Worm (Caenorhabditis elegans) whole organism, dauer: Measurements from ENCODE around the gene sra-6.

Source experiments
- unc-62 ChIP-seq: sonication (generic microtip); optimal IDR thresholded peaks from 2 replicates; lab custom pipeline; 2017; ENCODE audit warnings: missing biosample characterization, missing genetic modification reagents, missing genetic modification characterization

sra-6 gene

DNA sequence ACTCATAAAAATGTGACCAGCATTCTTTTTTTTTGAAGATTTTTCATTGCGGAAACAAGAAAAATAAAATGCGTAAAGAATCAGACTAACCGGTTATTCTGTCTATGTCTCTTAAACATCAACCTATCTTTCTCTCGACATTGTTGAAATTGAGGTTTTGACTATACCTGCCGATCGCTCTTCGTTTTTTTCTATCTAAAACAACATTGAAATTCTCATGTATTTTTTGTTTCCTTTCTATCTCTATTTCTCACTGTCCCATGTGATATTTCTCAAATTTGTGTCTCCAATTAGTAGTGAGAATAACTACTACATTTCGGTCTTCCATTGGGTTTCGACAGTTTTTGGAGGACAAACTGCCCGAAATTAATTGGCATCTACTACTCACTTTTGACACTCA lies 10.3 kb upstream of the sra-6 start:
- no peak for TF ChIP-seq unc-62 (GFP tag; lab: Kevin White, UChicago)

DNA sequence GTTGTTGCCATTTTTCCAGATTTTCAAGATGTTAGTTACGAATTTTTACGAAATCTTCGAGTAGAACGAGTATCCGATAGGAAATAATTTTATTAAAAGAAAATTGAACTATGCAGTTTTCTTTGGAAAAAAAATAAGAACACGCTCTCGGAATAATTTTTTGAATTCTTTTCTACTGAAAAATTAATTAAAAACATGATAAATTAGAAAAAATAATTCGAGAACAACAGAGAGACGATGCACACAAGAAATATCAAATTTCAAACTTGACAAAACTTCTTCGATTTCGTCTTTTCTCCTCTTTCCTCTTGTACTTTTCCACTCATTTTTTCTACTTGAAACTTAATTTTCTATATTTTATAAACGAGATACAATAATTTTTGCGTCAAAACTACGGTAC lies 9.3 kb upstream of the sra-6 start, which contains the start of gene F35H8.4:
Gene F35H8.4, minus strand, starts transcription at position 101 of the 400 bp plus-strand sequence.
- TF ChIP-seq unc-62 (GFP tag; lab: Kevin White, UChicago), result no peak

DNA sequence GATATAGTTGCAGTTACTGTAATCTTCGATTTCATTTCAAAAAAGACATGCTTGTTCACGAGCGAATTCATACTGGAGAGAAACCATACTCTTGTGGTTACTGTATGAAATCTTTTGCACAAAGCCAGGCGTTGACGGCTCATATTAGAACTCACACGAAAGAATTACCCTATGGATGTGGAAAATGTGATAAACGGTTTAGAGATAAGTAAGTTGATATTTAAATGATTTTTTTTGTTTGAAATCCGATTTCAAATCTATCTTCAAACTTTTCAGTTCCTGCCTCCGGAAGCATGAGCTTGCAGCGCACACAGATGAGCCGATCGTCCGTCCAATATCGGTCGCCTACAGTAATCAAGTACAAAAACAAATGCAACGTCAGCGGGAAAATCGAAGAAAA lies 8.3 kb upstream of the sra-6 start:
- no peak for TF ChIP-seq unc-62 (GFP tag; lab: Kevin White, UChicago)

DNA sequence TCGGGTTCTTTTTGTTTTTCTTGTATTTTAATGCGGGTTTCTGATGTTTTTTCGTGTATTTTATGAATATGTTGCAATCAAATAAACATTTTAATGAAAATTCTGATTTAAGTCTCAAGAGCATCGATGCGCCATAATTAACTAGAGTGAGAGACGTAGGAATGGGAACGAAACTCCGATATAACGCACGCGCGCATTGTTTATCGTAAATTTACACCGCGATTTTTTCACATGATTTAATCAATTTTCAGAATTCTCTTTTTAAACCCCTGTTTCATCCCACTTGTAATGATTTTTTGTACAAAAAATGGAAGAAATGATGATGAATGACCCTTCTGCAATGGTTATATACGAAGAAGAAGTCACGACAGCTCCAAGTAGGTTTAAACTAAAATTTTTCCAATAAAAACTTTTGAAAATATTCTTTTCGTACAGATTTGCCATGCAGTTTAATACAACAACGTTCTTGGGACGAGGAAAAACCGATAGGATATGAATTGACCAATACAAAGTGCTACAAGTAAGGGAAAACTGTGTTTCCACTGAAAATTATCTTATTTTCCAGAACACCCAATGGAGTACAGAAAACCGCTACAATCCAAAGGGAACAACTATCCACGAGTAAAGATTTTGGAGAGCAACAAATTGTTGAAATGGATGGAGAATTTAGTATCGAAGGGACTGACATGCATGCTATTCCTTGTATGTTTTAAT lies 7.0 kb upstream of the sra-6 start, which contains the start of gene zfp-2:
Gene zfp-2, plus strand, starts transcription at position 214 of the 714 bp plus-strand sequence.
- no peak for TF ChIP-seq unc-62 (GFP tag; lab: Kevin White, UChicago)

DNA sequence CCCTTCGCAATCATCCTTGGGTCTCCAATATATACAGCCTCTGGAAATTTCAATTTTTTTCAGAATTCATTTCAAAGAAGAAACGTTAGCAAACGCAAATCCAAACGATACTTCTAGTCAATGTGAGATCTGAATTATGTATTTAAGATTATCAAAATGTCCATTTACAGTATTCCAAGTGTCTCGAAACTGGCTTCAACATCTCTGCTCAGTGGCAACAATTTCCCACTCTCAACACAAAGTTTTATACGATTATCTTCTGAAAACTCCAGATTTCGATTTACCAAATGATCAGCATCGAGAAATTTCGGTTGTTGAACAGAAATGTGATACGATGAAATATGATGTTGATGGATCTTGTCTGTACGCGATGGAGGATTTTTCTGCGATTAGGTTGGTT lies 6.0 kb upstream of the sra-6 start:
- TF ChIP-seq unc-62 (GFP tag; lab: Kevin White, UChicago), result no peak

DNA sequence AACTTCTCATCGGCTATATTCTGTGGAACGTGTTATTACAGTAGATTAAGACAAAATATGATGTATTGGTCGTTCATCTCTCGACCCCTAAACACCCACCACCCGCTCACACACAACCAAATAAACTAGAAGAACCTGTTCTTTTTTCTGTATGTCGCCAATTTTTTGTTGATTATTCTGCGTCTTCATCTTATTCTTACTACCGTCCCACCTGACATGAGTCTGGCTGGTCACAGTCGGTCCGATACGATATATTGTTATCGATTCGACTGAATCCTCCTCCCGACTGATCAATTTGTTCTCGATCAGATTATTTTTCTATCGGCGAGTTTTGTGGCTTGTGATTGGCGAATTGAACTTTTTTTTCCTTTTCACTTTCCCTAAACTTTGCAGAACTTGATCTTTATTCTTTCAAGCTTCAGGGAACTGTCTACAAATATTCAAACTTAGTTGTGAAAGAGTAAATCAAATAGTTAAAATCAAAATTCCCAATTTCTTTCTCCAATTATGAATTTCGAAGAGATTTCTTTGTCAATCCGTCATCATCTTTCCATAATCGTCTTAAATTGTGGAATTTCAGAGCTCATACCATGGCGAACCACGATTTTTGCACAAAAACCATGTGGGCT lies 4.4 kb upstream of the sra-6 start, which contains the start of gene F35H8.2:
Gene F35H8.2, plus strand, starts transcription at position 579 of the 629 bp plus-strand sequence.
- TF ChIP-seq unc-62 (GFP tag; lab: Kevin White, UChicago), result no peak

DNA sequence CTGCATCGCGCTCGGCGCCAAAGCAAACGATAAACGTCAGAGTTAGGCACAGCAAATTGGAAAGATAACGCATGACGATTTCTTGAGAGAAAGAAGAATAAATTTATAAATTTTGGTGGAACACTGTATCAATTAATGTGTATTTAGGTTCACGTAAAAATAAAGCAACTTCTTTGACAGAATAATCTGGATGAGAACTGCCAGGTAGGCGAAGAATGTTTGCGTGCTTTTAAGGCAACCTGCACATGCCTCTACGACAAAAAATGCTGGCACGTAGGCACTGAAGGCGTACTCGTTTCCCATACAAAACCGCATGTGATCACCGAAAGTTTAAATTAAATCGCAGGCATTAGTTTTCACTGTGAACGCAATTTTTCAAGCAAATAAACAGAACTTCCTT lies 2.6 kb upstream of the sra-6 start, which contains the start of gene F35H8.1:
Gene F35H8.1, minus strand, starts transcription at position 101 of the 400 bp plus-strand sequence.
- TF ChIP-seq unc-62 (GFP tag; lab: Kevin White, UChicago), result no peak

DNA sequence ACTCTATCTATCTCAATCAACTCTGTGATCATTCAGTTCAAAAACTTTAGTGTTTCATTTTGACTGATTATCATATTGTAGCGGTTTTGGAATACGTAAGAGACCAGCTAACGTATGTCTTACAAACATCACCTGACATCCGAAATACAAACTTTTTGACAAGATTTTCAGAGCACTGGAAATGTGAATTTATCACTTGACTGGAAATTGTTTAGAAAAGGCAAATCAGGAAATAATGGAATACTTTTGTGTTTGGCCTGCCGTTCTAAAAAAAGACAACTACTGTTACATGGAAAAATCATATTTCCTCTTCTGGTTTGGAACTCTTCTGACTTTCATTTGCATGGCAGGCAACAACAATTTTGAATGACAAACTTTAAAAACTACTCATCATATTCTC lies 918 bp upstream of the sra-6 start, which contains the start of gene F35H8.12:
Gene F35H8.12, plus strand, starts transcription at position 301 of the 400 bp plus-strand sequence.
- no peak for TF ChIP-seq unc-62 (GFP tag; lab: Kevin White, UChicago)

DNA sequence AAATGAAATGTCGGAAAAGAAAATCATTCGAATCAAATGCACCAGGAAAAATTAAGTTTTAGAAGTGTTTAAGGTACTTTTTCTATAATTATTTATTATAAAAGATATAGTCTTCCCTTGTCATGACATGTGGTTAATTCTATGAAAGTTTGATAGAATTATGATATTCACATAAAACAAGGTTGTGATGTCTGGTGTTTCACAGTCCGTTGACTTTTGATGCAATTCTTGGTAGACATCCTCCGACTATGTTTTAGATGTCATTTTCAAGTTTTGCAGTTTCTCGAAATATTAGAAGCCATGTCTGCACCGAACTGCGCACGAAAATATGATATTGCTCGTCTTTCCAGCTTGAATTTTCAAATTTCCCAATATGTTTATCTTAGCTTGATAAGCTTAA lies 6.2 kb downstream of the sra-6 start, which contains the start of gene sra-7:
Gene sra-7, plus strand, starts transcription at position 301 of the 400 bp plus-strand sequence.
- TF ChIP-seq unc-62 (GFP tag; lab: Kevin White, UChicago), result no peak

DNA sequence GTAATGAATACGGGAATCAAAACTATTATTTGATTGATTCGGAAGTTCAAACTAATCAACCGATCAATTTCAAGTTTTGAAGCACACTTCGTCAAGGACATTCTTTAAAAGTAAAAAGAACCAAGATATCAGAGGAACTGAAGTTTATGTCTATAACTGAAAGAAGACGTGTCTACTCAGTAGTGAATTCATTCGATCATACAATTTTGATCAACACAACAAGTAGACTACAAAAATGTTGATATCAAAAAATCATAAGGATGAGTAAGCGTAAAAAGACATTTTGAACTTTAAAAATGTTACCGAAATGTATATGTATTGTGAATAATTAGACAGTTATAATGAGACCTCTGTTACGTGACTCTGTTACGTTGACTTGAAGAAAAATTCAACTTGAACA lies 7.8 kb downstream of the sra-6 start, which contains the start of gene sra-4:
Gene sra-4, minus strand, starts transcription at position 101 of the 400 bp plus-strand sequence.
- no peak for TF ChIP-seq unc-62 (GFP tag; lab: Kevin White, UChicago)

DNA sequence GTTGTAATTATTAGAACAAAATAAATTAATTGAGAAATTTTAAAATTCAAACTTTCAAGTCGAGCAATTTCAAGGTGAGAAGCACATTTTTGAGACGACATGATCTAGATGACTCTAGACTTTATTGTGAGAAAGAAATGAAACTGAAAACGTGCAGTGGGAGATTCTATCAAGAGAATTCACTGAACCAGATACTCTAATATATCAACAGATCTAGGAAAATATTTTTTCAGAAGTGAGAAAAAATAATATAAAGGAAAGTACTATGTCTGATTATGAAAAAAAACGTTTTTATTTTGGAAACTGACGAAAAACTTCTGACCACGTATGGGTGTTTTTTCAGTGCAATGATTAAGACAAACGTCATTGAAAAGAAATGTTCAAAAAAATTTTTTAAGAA lies 9.9 kb downstream of the sra-6 start, which contains the start of gene sra-3:
Gene sra-3, minus strand, starts transcription at position 101 of the 400 bp plus-strand sequence.
- TF ChIP-seq unc-62 (GFP tag; lab: Kevin White, UChicago), result no peak

DNA sequence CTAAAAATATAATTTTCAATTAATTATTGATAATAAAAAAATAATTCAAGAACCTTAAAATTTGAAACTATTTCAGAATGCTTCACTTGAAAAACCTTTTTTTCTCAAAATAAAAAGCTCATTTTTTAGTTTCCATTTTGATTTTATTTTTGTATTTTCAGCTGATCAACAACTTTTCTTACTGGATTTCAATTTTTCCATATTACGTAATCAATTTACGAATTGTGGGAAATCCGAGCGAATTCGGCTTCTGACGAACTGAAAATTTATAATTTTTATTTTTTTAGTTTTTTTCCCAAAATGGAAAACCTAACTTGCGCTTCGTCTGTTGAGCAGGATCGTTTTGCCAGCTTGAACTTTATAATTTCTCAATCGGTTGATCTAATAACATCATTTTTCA lies 13.2 kb downstream of the sra-6 start, which contains the start of gene sra-8:
Gene sra-8, plus strand, starts transcription at position 301 of the 400 bp plus-strand sequence.
- no peak for TF ChIP-seq unc-62 (GFP tag; lab: Kevin White, UChicago)

DNA sequence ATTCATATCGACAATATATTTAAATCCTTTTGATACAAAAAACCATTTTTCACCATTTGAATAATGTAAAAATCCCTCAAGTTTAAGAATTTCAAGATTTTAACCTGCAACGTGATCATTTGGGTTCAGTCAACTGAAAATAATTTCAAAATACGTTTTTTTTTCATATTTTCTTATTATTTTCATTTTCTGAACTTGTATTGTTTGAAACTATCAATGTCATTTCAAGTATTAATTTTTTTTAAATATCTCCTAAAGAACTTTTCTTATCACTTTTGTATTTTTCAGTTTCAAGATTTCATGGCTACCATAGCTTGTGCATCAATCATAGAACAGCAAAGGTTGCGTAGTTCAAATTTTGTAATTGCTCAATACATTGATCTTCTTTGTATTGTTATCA lies 18.6 kb downstream of the sra-6 start, which contains the start of gene sra-9:
Gene sra-9, plus strand, starts transcription at position 301 of the 400 bp plus-strand sequence.
- no peak for TF ChIP-seq unc-62 (GFP tag; lab: Kevin White, UChicago)

DNA sequence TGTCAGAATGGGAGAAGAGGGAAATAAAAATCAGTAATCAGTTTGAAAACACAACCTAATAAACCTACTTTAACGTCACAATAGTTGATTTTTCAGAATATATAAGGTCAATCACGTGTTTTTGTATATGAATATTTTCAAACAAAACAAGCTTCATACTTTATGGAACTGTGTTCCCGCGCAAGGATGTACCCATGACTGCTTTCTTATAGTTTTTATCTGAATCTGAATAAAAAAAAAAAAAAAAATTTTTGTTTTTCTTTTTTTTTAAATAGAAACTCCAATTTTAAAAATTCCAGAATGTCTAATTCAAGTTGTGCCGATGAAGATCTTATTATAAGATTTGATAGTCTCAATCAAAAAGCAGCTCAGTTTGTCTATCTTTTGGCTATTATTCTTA lies 22.1 kb downstream of the sra-6 start, which contains the start of gene sra-2:
Gene sra-2, plus strand, starts transcription at position 301 of the 400 bp plus-strand sequence.
- TF ChIP-seq unc-62 (GFP tag; lab: Kevin White, UChicago), result no peak

DNA sequence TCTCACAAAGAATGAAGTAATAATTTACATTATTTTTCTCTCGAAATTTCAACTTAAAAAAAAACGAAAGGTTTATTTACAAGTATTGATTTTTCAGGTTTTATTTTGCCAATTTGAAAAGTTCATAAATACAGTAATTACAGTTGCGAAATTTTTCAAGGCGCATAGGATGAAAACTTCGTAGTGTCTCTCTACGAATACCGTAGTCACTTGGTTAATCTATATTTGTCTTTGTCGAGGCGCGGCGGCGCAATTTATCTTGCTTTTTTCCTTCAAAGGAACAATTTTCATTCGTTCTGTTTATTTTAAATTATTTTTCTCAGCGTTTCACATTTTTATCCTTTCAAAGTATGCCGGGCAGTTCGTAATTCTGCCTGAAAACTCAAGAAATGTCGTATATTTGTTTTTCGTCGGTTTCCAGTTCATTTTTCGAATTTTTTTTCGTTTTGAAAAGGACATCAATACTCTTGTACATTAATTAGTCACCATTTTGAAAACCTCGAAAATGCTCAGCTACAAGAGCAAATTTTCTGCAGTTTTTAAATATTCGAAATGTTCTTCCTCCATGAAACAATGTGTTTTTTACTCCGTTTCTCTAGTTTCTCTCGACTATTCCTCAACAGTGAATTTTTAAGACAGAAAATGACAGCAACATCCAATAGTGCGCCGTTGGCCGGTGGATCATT lies 26.9 kb downstream of the sra-6 start, which contains the start of gene mex-6:
Gene mex-6, plus strand, starts transcription at position 636 of the 686 bp plus-strand sequence.
- no peak for TF ChIP-seq unc-62 (GFP tag; lab: Kevin White, UChicago)
